Worm (Caenorhabditis elegans): ENCODE results near the gene tbcc-1.
A peak's percentile ranks its signal among the peaks of the same experiment; 100 is the strongest.

Gene tbcc-1

ce11 chrIII:2760726-2761125 is 27.5 kb upstream of the tbcc-1 start, which contains the start of gene pho-9 (continued):
- peak; percentile 17 for TF ChIP-seq mep-1 (tag; optimal IDR thresholded peaks at IDR 0.05)

ce11 chrIII:2768635-2769034 is 19.6 kb upstream of the tbcc-1 start, which contains the start of gene swsn-3:
TSS of gene swsn-3 (minus strand) at chrIII:2768679.
- TF ChIP-seq Y105C5A.15 (GFP tag; IDR thresholded peaks at IDR 0.05) (peak; percentile 70; the same call in 1 of the 2 replicates), sdz-12 (GFP tag; optimal IDR thresholded peaks at IDR 0.05) (peak; percentile 16), zfp-2 (tag; optimal IDR thresholded peaks at IDR 0.05) (peak; percentile 42), mes-2 (tag; optimal IDR thresholded peaks at IDR 0.05; ENCODE audit: poor library complexity, severe bottlenecking) (peak; percentile 96), saeg-2 (GFP tag; IDR thresholded peaks at IDR 0.05) (no peak), lin-1 (GFP tag; IDR thresholded peaks at IDR 0.05) (no peak), zip-11 (GFP tag; IDR thresholded peaks at IDR 0.05) (no peak), spr-1 (tag; optimal IDR thresholded peaks at IDR 0.05) (peak; percentile 68), dve-1 (tag; optimal IDR thresholded peaks at IDR 0.05; ENCODE audit: insufficient read depth) (peak; percentile 86), snpc-4 (tag; optimal IDR thresholded peaks at IDR 0.05) (no peak), ztf-7 (tag; optimal IDR thresholded peaks at IDR 0.05) (no peak), mdl-1 (tag; optimal IDR thresholded peaks at IDR 0.05) (peak; percentile 25 to 63), cey-2 (tag; optimal IDR thresholded peaks at IDR 0.05; ENCODE audit: borderline replicate concordance, insufficient read depth) (no peak), dmd-6 (GFP tag; IDR thresholded peaks at IDR 0.05) (peak; percentile 49; the same call in 1 of the 2 replicates), ceh-20 (GFP tag; IDR thresholded peaks at IDR 0.05) (no peak), fkh-10 (GFP tag; optimal IDR thresholded peaks at IDR 0.05) (peak; percentile 18), daf-19 (GFP tag; conservative IDR thresholded peaks at IDR 0.05) (no peak), zfp-3 (GFP tag; conservative IDR thresholded peaks at IDR 0.05) (no peak), nhr-42 (GFP tag; IDR thresholded peaks at IDR 0.05) (0 out of 2 replicates have a peak, but pooled peaks have one; percentile 32), madf-5 (GFP tag; IDR thresholded peaks at IDR 0.05) (no peak), ama-1 (optimal IDR thresholded peaks at IDR 0.05) (no peak), lin-29 (GFP tag; IDR thresholded peaks at IDR 0.05) (no peak), ceh-28 (tag; optimal IDR thresholded peaks at IDR 0.05) (peak; percentile 53), nhr-237 (tag; optimal IDR thresholded peaks at IDR 0.05) (no peak), ZK337.2 (GFP tag; IDR thresholded peaks at IDR 0.05) (no peak), tra-1 (GFP tag; IDR thresholded peaks at IDR 0.05) (no peak), hlh-11 (tag; optimal IDR thresholded peaks at IDR 0.05) (peak; percentile 60), daf-8 (GFP tag; IDR thresholded peaks at IDR 0.05) (no peak), set-16 (GFP tag; IDR thresholded peaks at IDR 0.05) (no peak), mep-1 (tag; optimal IDR thresholded peaks at IDR 0.05) (peak; percentile 91), tag-97 (GFP tag; IDR thresholded peaks at IDR 0.05) (no peak), Y5F2A.4 (GFP tag; optimal IDR thresholded peaks at IDR 0.05) (no peak), pha-4 (GFP tag; IDR thresholded peaks at IDR 0.05) (peak; percentile 83), pha-4 (tag; optimal IDR thresholded peaks at IDR 0.05) (no peak), lim-7 (GFP tag; IDR thresholded peaks at IDR 0.05) (no peak), nhr-25 (tag; optimal IDR thresholded peaks at IDR 0.05; ENCODE audit: borderline replicate concordance, insufficient read depth) (peak; percentile 48), T20F7.1 (GFP tag; optimal IDR thresholded peaks at IDR 0.05) (no peak), F44E2.7 (GFP tag; IDR thresholded peaks at IDR 0.05) (no peak), F10B5.3 (tag; optimal IDR thresholded peaks at IDR 0.05) (peak; percentile 13), nhr-6 (tag; optimal IDR thresholded peaks at IDR 0.05) (peak; percentile 93), hlh-30 (tag; optimal IDR thresholded peaks at IDR 0.05; ENCODE audit: insufficient read depth) (peak; percentile 87), fos-1 (tag; optimal IDR thresholded peaks at IDR 0.05) (no peak), Y48G9A.11 (GFP tag; IDR thresholded peaks at IDR 0.05) (peak; percentile 64), ces-1 (GFP tag; optimal IDR thresholded peaks at IDR 0.05) (peak; percentile 27), nhr-10 (tag; optimal IDR thresholded peaks at IDR 0.05) (peak; percentile 46), attf-4 (tag; optimal IDR thresholded peaks at IDR 0.05) (no peak), R02D3.7 (tag; optimal IDR thresholded peaks at IDR 0.05) (peak; percentile 20), T26A8.4 (GFP tag; IDR thresholded peaks at IDR 0.05) (peak; percentile 73), dpl-1 (GFP tag; optimal IDR thresholded peaks at IDR 0.05) (peak; percentile 84)

All from whole organism, L4 larva.